Worm (Caenorhabditis elegans): ENCODE results near the gene glb-9.

- TF ChIP-seq him-1 (tag; optimal IDR thresholded peaks at IDR 0.05) (no peak), dao-5 (tag; optimal IDR thresholded peaks at IDR 0.05) (no peak)
Observed at ce11 chrII:7530944-7531343, 11.8 kb upstream of the glb-9 start, which contains the start of gene wrt-1.

Measured in whole organism, L4/young adult.